Fruit fly (Drosophila melanogaster) whole organism, prepupa: ENCODE measurements around the gene GILT2.

ENCODE experiments used
- CG10631 ChIP-seq: fragments of 200-800 bp; sonication (Bioruptor generic); optimal IDR thresholded peaks from 2 replicates; lab custom pipeline; 2016; ENCODE audit warnings: missing biosample characterization, missing genetic modification characterization
- CG11294 ChIP-seq: fragments of 200-800 bp; sonication (Bioruptor generic); IDR thresholded peaks from 2 replicates; pipeline ENCODE4 v1.3.6; 2022; ENCODE audit warnings: missing biosample characterization, missing genetic modification characterization
- CG11762 ChIP-seq: fragments of 200-800 bp; sonication (Bioruptor generic); optimal IDR thresholded peaks from 3 replicates; lab custom pipeline; 2016; ENCODE audit warnings: missing biosample characterization, missing genetic modification characterization; ENCODE audit not compliant: insufficient read depth
- CG1621 ChIP-seq: fragments of 200-800 bp; sonication (Bioruptor generic); optimal IDR thresholded peaks from 3 replicates; lab custom pipeline; 2018; ENCODE audit warnings: missing biosample characterization, mild to moderate bottlenecking, missing genetic modification characterization
- CG16779 ChIP-seq: fragments of 200-800 bp; sonication (Bioruptor generic); optimal IDR thresholded peaks from 3 replicates; lab custom pipeline; 2017; ENCODE audit warnings: missing biosample characterization, mild to moderate bottlenecking, missing genetic modification characterization
- CG32006 ChIP-seq: fragments of 200-800 bp; sonication (Bioruptor generic); optimal IDR thresholded peaks from 3 replicates; lab custom pipeline; 2017; ENCODE audit warnings: missing biosample characterization, mild to moderate bottlenecking, missing genetic modification characterization
- CG34406 ChIP-seq: fragments of 200-800 bp; sonication (Bioruptor generic); optimal IDR thresholded peaks from 3 replicates; lab custom pipeline; 2016; ENCODE audit warnings: missing biosample characterization, missing genetic modification characterization
- CG6163 ChIP-seq: fragments of 200-800 bp; sonication (Bioruptor generic); IDR thresholded peaks from 3 replicates; pipeline ENCODE4 v1.3.6; 2022; ENCODE audit warnings: missing biosample characterization, missing genetic modification characterization
- CG6276 ChIP-seq: fragments of 200-800 bp; sonication (Bioruptor generic); optimal IDR thresholded peaks from 2 replicates; lab custom pipeline; 2017; ENCODE audit warnings: missing biosample characterization, mild to moderate bottlenecking, missing genetic modification characterization
- CG6792 ChIP-seq: fragments of 200-800 bp; sonication (Bioruptor generic); optimal IDR thresholded peaks from 3 replicates; lab custom pipeline; 2016; ENCODE audit warnings: missing biosample characterization, missing genetic modification characterization
- CG6854 ChIP-seq: fragments of 200-800 bp; sonication (Bioruptor generic); optimal IDR thresholded peaks from 2 replicates; lab custom pipeline; 2017; ENCODE audit warnings: missing biosample characterization, mild to moderate bottlenecking, missing genetic modification characterization
- CG7368 ChIP-seq: fragments of 200-800 bp; sonication (Bioruptor generic); optimal IDR thresholded peaks from 3 replicates; lab custom pipeline; 2016; ENCODE audit warnings: missing biosample characterization, missing genetic modification characterization
- CG8119 ChIP-seq: fragments of 200-800 bp; sonication (Bioruptor generic); IDR thresholded peaks from 3 replicates; pipeline ENCODE4 v1.3.6; 2022; ENCODE audit warnings: missing biosample characterization, missing genetic modification characterization
- CG8319 ChIP-seq: fragments of 200-800 bp; sonication (Bioruptor generic); optimal IDR thresholded peaks from 3 replicates; lab custom pipeline; 2016; ENCODE audit warnings: missing biosample characterization, missing genetic modification characterization
- CG9139 ChIP-seq: fragments of 200-800 bp; sonication (Bioruptor generic); optimal IDR thresholded peaks from 3 replicates; lab custom pipeline; 2017; ENCODE audit warnings: missing biosample characterization, mild to moderate bottlenecking, missing genetic modification characterization
- Eip75B ChIP-seq: fragments of 200-800 bp; sonication (Bioruptor generic); optimal IDR thresholded peaks from 3 replicates; lab custom pipeline; 2016; ENCODE audit warnings: missing biosample characterization, missing genetic modification characterization
- Eip78C ChIP-seq: fragments of 200-800 bp; sonication (Bioruptor generic); peaks from one replicate; lab custom pipeline; 2016; ENCODE audit warnings: missing biosample characterization, missing genetic modification characterization
- Eip93F ChIP-seq: fragments of 200-800 bp; sonication (Bioruptor generic); optimal IDR thresholded peaks from 2 replicates; lab custom pipeline; 2016; ENCODE audit warnings: missing biosample characterization, mild to moderate bottlenecking, missing genetic modification characterization
- Ets21C ChIP-seq: fragments of 200-800 bp; sonication (Bioruptor generic); optimal IDR thresholded peaks from 3 replicates; lab custom pipeline; 2016; ENCODE audit warnings: missing biosample characterization, missing genetic modification characterization
- Ets96B ChIP-seq: fragments of 200-800 bp; optimal IDR thresholded peaks from 2 replicates; lab custom pipeline; 2019; ENCODE audit warnings: missing biosample characterization, mild to moderate bottlenecking, missing genetic modification characterization, moderate library complexity
- Hr39 ChIP-seq: fragments of 200-800 bp; sonication (Bioruptor generic); optimal IDR thresholded peaks from 2 replicates; lab custom pipeline; 2016; ENCODE audit warnings: missing biosample characterization, missing genetic modification characterization
- Hr4 ChIP-seq: fragments of 200-800 bp; sonication (Bioruptor generic); optimal IDR thresholded peaks from 3 replicates; lab custom pipeline; 2016; ENCODE audit warnings: missing biosample characterization, missing genetic modification characterization
- Lpt ChIP-seq: fragments of 200-800 bp; sonication (Bioruptor generic); optimal IDR thresholded peaks from 3 replicates; lab custom pipeline; 2016; ENCODE audit warnings: missing biosample characterization, missing genetic modification characterization
- OdsH ChIP-seq: fragments of 200-800 bp; sonication (Bioruptor generic); optimal IDR thresholded peaks from 3 replicates; lab custom pipeline; 2016; ENCODE audit warnings: missing biosample characterization, missing genetic modification characterization
- Sox102F ChIP-seq: fragments of 200-800 bp; sonication (Bioruptor generic); optimal IDR thresholded peaks from 2 replicates; lab custom pipeline; 2016; ENCODE audit warnings: missing biosample characterization, mild to moderate bottlenecking, missing genetic modification characterization
- Sox14 ChIP-seq: fragments of 200-800 bp; sonication (Bioruptor generic); optimal IDR thresholded peaks from 3 replicates; lab custom pipeline; 2016; ENCODE audit warnings: missing biosample characterization, missing genetic modification characterization
- Sox15 ChIP-seq: fragments of 200-800 bp; sonication (Bioruptor generic); optimal IDR thresholded peaks from 3 replicates; lab custom pipeline; 2016; ENCODE audit warnings: missing biosample characterization, missing genetic modification characterization
- achi ChIP-seq: fragments of 200-800 bp; sonication (Bioruptor generic); optimal IDR thresholded peaks from 3 replicates; lab custom pipeline; 2016; ENCODE audit warnings: missing biosample characterization, missing genetic modification characterization
- acj6 ChIP-seq: fragments of 200-800 bp; sonication (Bioruptor generic); optimal IDR thresholded peaks from 3 replicates; lab custom pipeline; 2016; ENCODE audit warnings: missing biosample characterization, missing genetic modification characterization
- cyc ChIP-seq: fragments of 200-800 bp; sonication (Bioruptor generic); optimal IDR thresholded peaks from 3 replicates; lab custom pipeline; 2016; ENCODE audit warnings: missing biosample characterization, missing genetic modification characterization
- dac ChIP-seq: fragments of 200-800 bp; sonication (Bioruptor generic); optimal IDR thresholded peaks from 2 replicates; lab custom pipeline; 2017; ENCODE audit warnings: missing biosample characterization, mild to moderate bottlenecking, missing genetic modification characterization
- eg ChIP-seq: fragments of 200-800 bp; sonication (Bioruptor generic); IDR thresholded peaks from 3 replicates; pipeline ENCODE4 v1.3.6; 2022; ENCODE audit warnings: missing biosample characterization, missing genetic modification characterization
- fd59A ChIP-seq: fragments of 200-800 bp; sonication (Bioruptor generic); optimal IDR thresholded peaks from 2 replicates; lab custom pipeline; 2017; ENCODE audit warnings: missing biosample characterization, mild to moderate bottlenecking, missing genetic modification characterization, missing genetic modification reagents
- fkh ChIP-seq: fragments of 200-800 bp; sonication (Bioruptor generic); optimal IDR thresholded peaks from 3 replicates; lab custom pipeline; 2017; ENCODE audit warnings: missing biosample characterization, mild to moderate bottlenecking, missing genetic modification characterization, moderate library complexity
- pdm3 ChIP-seq: fragments of 200-800 bp; sonication (Bioruptor generic); optimal IDR thresholded peaks from 3 replicates; lab custom pipeline; 2016; ENCODE audit warnings: missing biosample characterization, missing genetic modification characterization
- salr ChIP-seq, 2 experiments: fragments of 200-800 bp; sonication (Bioruptor generic); optimal IDR thresholded peaks; 3 replicates each; lab custom pipeline; 2016 to 2018; ENCODE audit warnings: missing biosample characterization in 2 of 2, missing genetic modification characterization in 2 of 2, mild to moderate bottlenecking in 1 of 2
- spab ChIP-seq: fragments of 200-800 bp; sonication (Bioruptor generic); optimal IDR thresholded peaks from 2 replicates; lab custom pipeline; 2017; ENCODE audit warnings: missing biosample characterization, mild to moderate bottlenecking, missing genetic modification characterization, missing genetic modification reagents
- ss ChIP-seq, 2 experiments: fragments of 200-800 bp; sonication (Bioruptor generic); optimal IDR thresholded peaks; 2 replicates in 1 of 2; 3 replicates in 1 of 2; lab custom pipeline; 2017 to 2018; ENCODE audit warnings: mild to moderate bottlenecking in 2 of 2, missing biosample characterization in 2 of 2, missing genetic modification characterization in 2 of 2, moderate library complexity in 1 of 2
- svp ChIP-seq: fragments of 200-800 bp; sonication (Bioruptor generic); peaks from one replicate; lab custom pipeline; 2016; ENCODE audit warnings: missing biosample characterization, missing genetic modification characterization
- topi ChIP-seq: fragments of 200-800 bp; sonication (Bioruptor generic); optimal IDR thresholded peaks from 3 replicates; lab custom pipeline; 2016; ENCODE audit warnings: missing biosample characterization, missing genetic modification characterization
- vri ChIP-seq: fragments of 200-800 bp; sonication (Bioruptor generic); optimal IDR thresholded peaks from 3 replicates; lab custom pipeline; 2016; ENCODE audit warnings: missing biosample characterization, mild to moderate bottlenecking, missing genetic modification characterization

Gene GILT2

dm6 chr3R:23723381-23724034 lies 44.8 kb downstream of the GILT2 start (continued):
- TF ChIP-seq CG11762 (GFP tag; lab: Kevin White, UChicago) (peak; percentile 46), CG1621 (tag; lab: Kevin White, UChicago) (peak; percentile 46), eg (GFP tag; lab: Robert Waterston, UW) (peak; percentile 69), Sox15 (GFP tag; lab: Kevin White, UChicago) (no peak), vri (GFP tag; lab: Kevin White, UChicago) (peak; percentile 56), Ets21C (peak; percentile 6), CG16779 (tag; lab: Kevin White, UChicago) (peak; percentile 23), CG8319 (GFP tag; lab: Kevin White, UChicago) (peak; percentile 48), CG32006 (peak; percentile 47), Sox102F (GFP tag; lab: Kevin White, UChicago) (peak; percentile 33), ss (GFP tag; optimal IDR thresholded peaks at IDR 0.05; lab: Kevin White, UChicago) (peak; percentile 55 to 61), CG34406 (GFP tag; lab: Kevin White, UChicago) (no peak), Sox14 (GFP tag; lab: Kevin White, UChicago) (peak; percentile 36), CG7368 (GFP tag; lab: Kevin White, UChicago) (peak; percentile 78), Eip78C (GFP tag; lab: Kevin White, UChicago) (peak; percentile 91), cyc (GFP tag; lab: Kevin White, UChicago) (no peak), CG8119 (GFP tag; lab: Robert Waterston, UW) (peak; percentile 74), CG10631 (GFP tag; lab: Kevin White, UChicago) (peak; percentile 47), Ets96B (tag; lab: Kevin White, UChicago) (no peak), salr (GFP tag; optimal IDR thresholded peaks at IDR 0.05; lab: Kevin White, UChicago) (peak in 1 of 2 experiments; percentile 39), fd59A (GFP tag; lab: Kevin White, UChicago) (no peak)

dm6 chr3R:23724843-23725506 lies 46.3 kb downstream of the GILT2 start:
- TF ChIP-seq fkh (GFP tag; lab: Kevin White, UChicago), result peak; percentile 34
- TF ChIP-seq Eip93F (GFP tag; lab: Kevin White, UChicago), result peak; percentile 75
- no peak for TF ChIP-seq spab (GFP tag; lab: Kevin White, UChicago)
- TF ChIP-seq Eip78C (GFP tag; lab: Kevin White, UChicago), result peak; percentile 1
- no peak for TF ChIP-seq pdm3
- TF ChIP-seq svp (GFP tag; lab: Kevin White, UChicago), result peak; percentile 83
- no peak for TF ChIP-seq CG6163 (GFP tag; lab: Robert Waterston, UW)
- peak; percentile 72 for TF ChIP-seq vri (GFP tag; lab: Kevin White, UChicago)
- TF ChIP-seq, all 60 proteins: peak for 5

- TF ChIP-seq Eip78C (GFP tag; lab: Kevin White, UChicago) (peak; percentile 42), vri (GFP tag; lab: Kevin White, UChicago) (peak; percentile 44), fkh (GFP tag; lab: Kevin White, UChicago) (peak; percentile 92), CG6276 (GFP tag; lab: Kevin White, UChicago) (no peak), svp (GFP tag; lab: Kevin White, UChicago) (peak; percentile 74)
Measured at dm6 chr3R:23725711-23726349, 47.1 kb downstream of the GILT2 start.

DNA sequence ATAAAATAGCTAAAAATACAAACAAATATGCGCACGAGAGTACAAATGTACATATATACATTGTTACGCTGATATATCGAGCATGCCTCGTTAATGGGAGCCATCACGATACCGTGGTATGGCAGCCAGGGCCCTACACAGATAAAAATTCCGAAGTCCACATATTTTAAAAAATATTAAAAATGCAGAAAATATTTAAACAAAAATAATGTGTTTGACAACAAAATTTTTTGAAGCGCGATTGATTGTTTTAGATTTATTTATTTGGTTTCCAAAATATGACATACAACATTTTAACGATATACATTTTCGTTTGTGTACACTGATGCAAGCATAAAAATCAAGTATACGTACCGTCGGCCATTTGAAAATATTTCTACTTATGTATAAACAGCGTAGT lies 48.0 kb downstream of the GILT2 start:
- TF ChIP-seq CG10631 (GFP tag; lab: Kevin White, UChicago), result peak; percentile 60
- peak; percentile 65 for TF ChIP-seq Hr39
- peak; percentile 62 for TF ChIP-seq topi (GFP tag; lab: Kevin White, UChicago)
- peak; percentile 69 for TF ChIP-seq achi (GFP tag; lab: Kevin White, UChicago)
- peak; percentile 74 for TF ChIP-seq pdm3
- peak; percentile 62 for TF ChIP-seq Ets96B (tag; lab: Kevin White, UChicago)
- TF ChIP-seq ss (GFP tag; optimal IDR thresholded peaks at IDR 0.05; lab: Kevin White, UChicago), result peak in 1 of 2 experiments; percentile 49
- peak; percentile 76 for TF ChIP-seq OdsH (GFP tag; lab: Kevin White, UChicago)
- TF ChIP-seq CG6854 (GFP tag; lab: Kevin White, UChicago), result no peak
- TF ChIP-seq Eip75B, result peak; percentile 67
- TF ChIP-seq CG11294 (GFP tag; lab: Robert Waterston, UW), result peak; percentile 70
- TF ChIP-seq spab (GFP tag; lab: Kevin White, UChicago), result peak; percentile 23
- peak; percentile 8 for TF ChIP-seq dac
- TF ChIP-seq salr (GFP tag; optimal IDR thresholded peaks at IDR 0.05; lab: Kevin White, UChicago), result peak in 1 of 2 experiments; percentile 70
- TF ChIP-seq CG6792 (GFP tag; lab: Kevin White, UChicago), result peak; percentile 61
- TF ChIP-seq vri (GFP tag; lab: Kevin White, UChicago), result peak; percentile 50
- TF ChIP-seq svp (GFP tag; lab: Kevin White, UChicago), result peak; percentile 84
- peak; percentile 63 for TF ChIP-seq acj6 (GFP tag; lab: Kevin White, UChicago)
- peak; percentile 47 for TF ChIP-seq Lpt (GFP tag; lab: Kevin White, UChicago)
- TF ChIP-seq CG9139 (GFP tag; lab: Kevin White, UChicago), result no peak
- TF ChIP-seq Hr4 (GFP tag; lab: Kevin White, UChicago), result peak; percentile 80
- TF ChIP-seq CG8319 (GFP tag; lab: Kevin White, UChicago), result peak; percentile 43
